Fruit fly (Drosophila melanogaster) whole organism, prepupa: ENCODE measurements around the gene Gnpnat.

Experiments
- CG11762 ChIP-seq: fragments of 200-800 bp; sonication (Bioruptor generic); optimal IDR thresholded peaks from 3 replicates; lab custom pipeline; 2016; ENCODE audit warnings: missing biosample characterization, missing genetic modification characterization; ENCODE audit not compliant: insufficient read depth
- CG11902 ChIP-seq: fragments of 200-800 bp; sonication (Bioruptor generic); optimal IDR thresholded peaks from 3 replicates; lab custom pipeline; 2016; ENCODE audit warnings: missing biosample characterization, missing genetic modification characterization
- CG1621 ChIP-seq: fragments of 200-800 bp; sonication (Bioruptor generic); optimal IDR thresholded peaks from 3 replicates; lab custom pipeline; 2018; ENCODE audit warnings: missing biosample characterization, mild to moderate bottlenecking, missing genetic modification characterization
- CG16779 ChIP-seq: fragments of 200-800 bp; sonication (Bioruptor generic); optimal IDR thresholded peaks from 3 replicates; lab custom pipeline; 2017; ENCODE audit warnings: missing biosample characterization, mild to moderate bottlenecking, missing genetic modification characterization
- CG32006 ChIP-seq: fragments of 200-800 bp; sonication (Bioruptor generic); optimal IDR thresholded peaks from 3 replicates; lab custom pipeline; 2017; ENCODE audit warnings: missing biosample characterization, mild to moderate bottlenecking, missing genetic modification characterization
- CG6854 ChIP-seq: fragments of 200-800 bp; sonication (Bioruptor generic); optimal IDR thresholded peaks from 2 replicates; lab custom pipeline; 2017; ENCODE audit warnings: missing biosample characterization, mild to moderate bottlenecking, missing genetic modification characterization
- Eip75B ChIP-seq: fragments of 200-800 bp; sonication (Bioruptor generic); optimal IDR thresholded peaks from 3 replicates; lab custom pipeline; 2016; ENCODE audit warnings: missing biosample characterization, missing genetic modification characterization
- Gug ChIP-seq: fragments of 200-800 bp; sonication (Bioruptor generic); IDR thresholded peaks from 2 replicates; pipeline ENCODE4 v1.3.6; 2022; ENCODE audit warnings: missing biosample characterization, missing genetic modification characterization
- Hr39 ChIP-seq: fragments of 200-800 bp; sonication (Bioruptor generic); optimal IDR thresholded peaks from 2 replicates; lab custom pipeline; 2016; ENCODE audit warnings: missing biosample characterization, missing genetic modification characterization
- Sox102F ChIP-seq: fragments of 200-800 bp; sonication (Bioruptor generic); optimal IDR thresholded peaks from 2 replicates; lab custom pipeline; 2016; ENCODE audit warnings: missing biosample characterization, mild to moderate bottlenecking, missing genetic modification characterization
- achi ChIP-seq: fragments of 200-800 bp; sonication (Bioruptor generic); optimal IDR thresholded peaks from 3 replicates; lab custom pipeline; 2016; ENCODE audit warnings: missing biosample characterization, missing genetic modification characterization
- acj6 ChIP-seq: fragments of 200-800 bp; sonication (Bioruptor generic); optimal IDR thresholded peaks from 3 replicates; lab custom pipeline; 2016; ENCODE audit warnings: missing biosample characterization, missing genetic modification characterization
- pdm3 ChIP-seq: fragments of 200-800 bp; sonication (Bioruptor generic); optimal IDR thresholded peaks from 3 replicates; lab custom pipeline; 2016; ENCODE audit warnings: missing biosample characterization, missing genetic modification characterization

DNA sequence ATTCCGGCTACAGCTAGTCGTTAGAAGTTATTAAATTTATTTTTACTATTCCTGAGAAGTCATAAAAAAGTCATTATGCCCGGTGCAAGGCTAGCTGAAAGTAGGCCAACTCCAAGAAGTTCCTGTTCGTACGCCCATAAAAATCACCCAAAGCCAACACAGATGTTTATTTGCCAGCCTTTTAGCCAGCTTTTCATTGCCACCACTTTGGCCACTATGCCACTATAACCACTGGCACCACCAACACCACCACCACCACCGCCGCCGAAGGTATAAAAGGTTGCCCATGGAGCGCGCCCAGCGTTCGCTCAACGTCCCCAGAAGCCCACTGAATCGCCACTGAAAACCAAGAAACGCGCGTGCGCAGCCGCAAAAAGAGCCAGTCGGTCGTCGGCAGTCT lies 19.7 kb upstream of the Gnpnat start, which contains the start of gene CG15506:
- no peak for TF ChIP-seq Eip75B
- no peak for TF ChIP-seq CG32006 (GFP tag; lab: Kevin White, UChicago)
- no peak for TF ChIP-seq Gug (GFP tag; lab: Robert Waterston, UW)
- no peak for TF ChIP-seq pdm3 (GFP tag; lab: Kevin White, UChicago)
- TF ChIP-seq Hr39: no peak
- TF ChIP-seq CG6854 (GFP tag; lab: Kevin White, UChicago): no peak
- no peak for TF ChIP-seq CG11762 (GFP tag; lab: Kevin White, UChicago)
- no peak for TF ChIP-seq CG16779 (tag; lab: Kevin White, UChicago)
- TF ChIP-seq Sox102F (GFP tag; lab: Kevin White, UChicago): no peak
- no peak for TF ChIP-seq CG1621
- TF ChIP-seq achi (GFP tag; lab: Kevin White, UChicago): no peak
- no peak for TF ChIP-seq acj6 (GFP tag; lab: Kevin White, UChicago)
- TF ChIP-seq CG11902 (GFP tag; lab: Kevin White, UChicago): no peak
